Worm (Caenorhabditis elegans) whole organism, late embryonic: ENCODE measurements around the gene tre-3.

Experiments
- F13H6.1 ChIP-seq: sonication (generic microtip); optimal IDR thresholded peaks from 2 replicates; lab custom pipeline; 2016; ENCODE audit warnings: missing genetic modification characterization, missing compliant biosample characterization
- K02D7.2 ChIP-seq: sonication (generic microtip); optimal IDR thresholded peaks from 2 replicates; lab custom pipeline; 2017; ENCODE audit warnings: mild to moderate bottlenecking, missing genetic modification characterization, missing compliant biosample characterization
- T23F11.4 ChIP-seq: fragments of 200-800 bp; sonication (Bioruptor generic); optimal IDR thresholded peaks from 2 replicates; lab custom pipeline; 2018; ENCODE audit warnings: mild to moderate bottlenecking, missing genetic modification characterization, missing compliant biosample characterization
- Y22D7AL.16 ChIP-seq: sonication (generic microtip); optimal IDR thresholded peaks from 2 replicates; lab custom pipeline; 2016; ENCODE audit warnings: missing genetic modification characterization, missing compliant biosample characterization
- ceh-31 ChIP-seq: sonication (generic microtip); optimal IDR thresholded peaks from 2 replicates; lab custom pipeline; 2016; ENCODE audit warnings: missing genetic modification characterization, missing compliant biosample characterization
- ceh-34 ChIP-seq: sonication (generic microtip); optimal IDR thresholded peaks from 2 replicates; lab custom pipeline; 2016; ENCODE audit warnings: mild to moderate bottlenecking, missing genetic modification characterization, missing compliant biosample characterization
- ceh-45 ChIP-seq: fragments of 200-800 bp; sonication (Bioruptor generic); IDR thresholded peaks from 2 replicates; pipeline ENCODE4 v1.3.6; 2022; ENCODE audit warnings: missing genetic modification reagents, missing genetic modification characterization, missing compliant biosample characterization
- ceh-9 ChIP-seq: sonication (generic microtip); optimal IDR thresholded peaks from 2 replicates; lab custom pipeline; 2016; ENCODE audit warnings: mild to moderate bottlenecking, missing genetic modification characterization, inconsistent platforms, missing compliant biosample characterization
- dve-1 ChIP-seq: sonication (generic microtip); optimal IDR thresholded peaks from 2 replicates; lab custom pipeline; 2017; ENCODE audit warnings: antibody characterized with exemption, mild to moderate bottlenecking, missing genetic modification characterization, missing compliant biosample characterization
- elt-2 ChIP-seq: sonication (generic microtip); optimal IDR thresholded peaks from 2 replicates; lab custom pipeline; 2016; ENCODE audit warnings: missing genetic modification reagents, missing genetic modification characterization, missing compliant biosample characterization
- elt-4 ChIP-seq: sonication (generic microtip); optimal IDR thresholded peaks from 2 replicates; lab custom pipeline; 2016; ENCODE audit warnings: missing genetic modification characterization, missing compliant biosample characterization
- ets-4 ChIP-seq: sonication (generic microtip); optimal IDR thresholded peaks from 2 replicates; lab custom pipeline; 2016; ENCODE audit warnings: missing genetic modification characterization, missing compliant biosample characterization
- fkh-10 ChIP-seq: fragments of 150-350 bp; optimal IDR thresholded peaks from 2 replicates; lab custom pipeline; 2014; ENCODE audit warnings: missing biosample characterization, missing genetic modification reagents, missing genetic modification characterization
- hlh-6 ChIP-seq: sonication (generic microtip); optimal IDR thresholded peaks from 2 replicates; lab custom pipeline; 2016; ENCODE audit warnings: missing genotype, missing genetic modification characterization, missing compliant biosample characterization
- hlh-8 ChIP-seq: sonication (generic microtip); optimal IDR thresholded peaks from 2 replicates; lab custom pipeline; 2016; ENCODE audit warnings: missing genotype, missing genetic modification characterization, missing compliant biosample characterization
- lim-6 ChIP-seq: sonication (generic microtip); optimal IDR thresholded peaks from 2 replicates; lab custom pipeline; 2016; ENCODE audit warnings: missing genetic modification characterization, missing compliant biosample characterization
- madf-2 ChIP-seq: sonication (generic microtip); optimal IDR thresholded peaks from 2 replicates; lab custom pipeline; 2017; ENCODE audit warnings: missing genetic modification characterization, missing compliant biosample characterization
- mec-3 ChIP-seq: sonication (generic microtip); optimal IDR thresholded peaks from 2 replicates; lab custom pipeline; 2016; ENCODE audit warnings: borderline replicate concordance, missing genetic modification characterization, missing compliant biosample characterization
- npax-4 ChIP-seq: sonication (generic microtip); optimal IDR thresholded peaks from 2 replicates; lab custom pipeline; 2016; ENCODE audit warnings: missing genetic modification characterization, missing compliant biosample characterization
- pat-9 ChIP-seq: fragments of 200-800 bp; sonication (Bioruptor generic); optimal IDR thresholded peaks from 2 replicates; lab custom pipeline; 2018; ENCODE audit warnings: mild to moderate bottlenecking, missing genetic modification characterization, moderate library complexity, missing compliant biosample characterization
- pax-1 ChIP-seq: fragments of 150-350 bp; optimal IDR thresholded peaks from 2 replicates; lab custom pipeline; 2014; ENCODE audit warnings: missing biosample characterization, missing genetic modification characterization
- pqm-1 ChIP-seq: sonication (generic microtip); optimal IDR thresholded peaks from 2 replicates; lab custom pipeline; 2016; ENCODE audit warnings: missing genetic modification characterization, missing compliant biosample characterization
- pros-1 ChIP-seq: fragments of 150-350 bp; optimal IDR thresholded peaks from 2 replicates; lab custom pipeline; 2014; ENCODE audit warnings: missing biosample characterization, missing genetic modification reagents, missing genetic modification characterization
- rnt-1 ChIP-seq: sonication (generic microtip); optimal IDR thresholded peaks from 2 replicates; lab custom pipeline; 2016; ENCODE audit warnings: missing genetic modification characterization, missing compliant biosample characterization
- sox-4 ChIP-seq: sonication (generic microtip); optimal IDR thresholded peaks from 2 replicates; lab custom pipeline; 2017; ENCODE audit warnings: mild to moderate bottlenecking, missing genetic modification characterization, inconsistent platforms, missing compliant biosample characterization
- syd-9 ChIP-seq: sonication (generic microtip); optimal IDR thresholded peaks from 2 replicates; lab custom pipeline; 2016; ENCODE audit warnings: mild to moderate bottlenecking, missing genetic modification characterization, moderate library complexity, missing compliant biosample characterization
- tbx-2 ChIP-seq: sonication (generic microtip); optimal IDR thresholded peaks from 2 replicates; lab custom pipeline; 2016; ENCODE audit warnings: missing genetic modification characterization, missing compliant biosample characterization
- tbx-7 ChIP-seq: sonication (generic microtip); optimal IDR thresholded peaks from 2 replicates; lab custom pipeline; 2016; ENCODE audit warnings: missing genotype, missing genetic modification characterization, missing compliant biosample characterization
- ttx-3 ChIP-seq: sonication (generic microtip); optimal IDR thresholded peaks from 2 replicates; lab custom pipeline; 2016; ENCODE audit warnings: missing genetic modification reagents, missing genetic modification characterization, missing compliant biosample characterization
- unc-3 ChIP-seq, 2 experiments: fragments of 200-800 bp in 1 of 2; sonication (Bioruptor generic) in 1 of 2; sonication (generic microtip) in 1 of 2; conservative IDR thresholded peaks in 1 of 2; optimal IDR thresholded peaks in 1 of 2; 2 replicates each; pipeline versions ENCODE4 v1.3.6 to Lab custom; 2016 to 2022; ENCODE audit warnings: missing compliant biosample characterization in 2 of 2, missing genetic modification characterization in 2 of 2, missing genetic modification reagents in 1 of 2
- unc-42 ChIP-seq: sonication (generic microtip); optimal IDR thresholded peaks from 2 replicates; lab custom pipeline; 2016; ENCODE audit warnings: missing genotype, missing genetic modification characterization, missing compliant biosample characterization
- zip-5 ChIP-seq: sonication (generic microtip); optimal IDR thresholded peaks from 2 replicates; lab custom pipeline; 2016; ENCODE audit warnings: missing genetic modification characterization, missing compliant biosample characterization
- ztf-16 ChIP-seq: sonication (generic microtip); optimal IDR thresholded peaks from 2 replicates; lab custom pipeline; 2017; ENCODE audit warnings: missing genetic modification characterization, missing compliant biosample characterization

Gene tre-3

DNA sequence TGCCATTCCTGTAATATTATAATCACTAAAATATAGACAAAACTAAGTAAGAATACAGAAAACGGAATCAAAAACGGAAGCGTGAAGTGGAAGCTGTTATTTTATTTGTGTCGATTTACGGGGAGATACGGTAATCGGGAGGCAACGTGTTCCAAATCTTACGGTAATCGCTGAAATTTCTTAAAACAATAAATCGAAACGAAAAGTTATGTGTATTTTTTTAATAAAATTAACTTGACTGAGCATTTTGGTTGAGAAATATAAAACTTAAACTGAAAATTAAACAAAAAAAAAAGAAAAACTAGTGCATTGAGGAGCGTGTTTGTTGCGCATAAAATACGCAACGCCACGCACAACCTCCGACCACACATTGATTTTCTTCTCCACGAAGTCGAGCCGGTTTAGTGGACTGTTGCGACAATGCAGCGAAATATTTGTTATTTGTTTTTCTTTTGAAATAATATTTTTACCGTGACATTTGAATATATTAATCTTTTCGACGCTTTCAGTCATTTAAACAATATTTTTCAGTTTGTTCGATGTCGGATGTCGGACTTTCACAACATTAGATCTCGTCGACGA, 48.8 kb upstream of the tre-3 start, which contains the start of the genes F55A11.1 and syx-5 (continued):
- no peak for TF ChIP-seq sox-4 (tag; lab: Kevin White, UChicago)
- no peak for TF ChIP-seq mec-3 (tag; lab: Kevin White, UChicago)
- TF ChIP-seq T23F11.4: no peak
- no peak for TF ChIP-seq F13H6.1 (tag; lab: Kevin White, UChicago)
- TF ChIP-seq pros-1 (tag; lab: Kevin White, UChicago): no peak
- TF ChIP-seq madf-2 (tag; lab: Kevin White, UChicago): no peak
- no peak for TF ChIP-seq ttx-3
- TF ChIP-seq ceh-9 (tag; lab: Kevin White, UChicago): no peak
- peak; percentile 44 for TF ChIP-seq ceh-34 (tag; lab: Kevin White, UChicago)
- TF ChIP-seq elt-4 (tag; lab: Kevin White, UChicago): no peak
- TF ChIP-seq npax-4 (tag; lab: Kevin White, UChicago): no peak
- TF ChIP-seq ets-4 (tag; lab: Kevin White, UChicago): no peak
- TF ChIP-seq hlh-6 (tag; lab: Kevin White, UChicago): no peak
- TF ChIP-seq elt-2 (tag; lab: Kevin White, UChicago): no peak
- no peak for TF ChIP-seq dve-1 (tag; lab: Kevin White, UChicago)
- TF ChIP-seq pax-1 (tag; lab: Kevin White, UChicago): peak; percentile 35
- no peak for TF ChIP-seq tbx-7
- no peak for TF ChIP-seq ztf-16
- no peak for TF ChIP-seq pat-9 (tag; lab: Kevin White, UChicago)

DNA sequence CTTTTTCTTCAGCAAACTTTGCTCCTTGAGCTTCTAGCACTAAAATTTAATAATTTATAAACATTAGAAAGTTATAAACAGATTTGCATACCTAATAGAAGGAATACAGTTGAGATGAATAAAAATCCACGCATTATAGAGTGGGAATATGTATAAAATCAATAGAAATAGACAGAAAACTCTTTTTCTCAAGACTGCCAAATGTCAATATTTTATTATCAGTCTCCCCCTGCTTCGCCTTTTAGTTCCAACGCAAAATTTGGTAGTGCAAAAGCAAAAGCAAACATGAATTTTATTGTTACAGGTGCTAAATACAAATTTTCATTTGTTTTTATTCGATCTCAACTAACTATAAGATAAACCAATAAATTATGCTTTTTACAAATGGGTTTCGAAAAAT, 47.2 kb upstream of the tre-3 start, which contains the start of gene T04F3.4:
TSS of gene T04F3.4 (minus strand) at position 187 of the 400 bp plus-strand sequence.
- TF ChIP-seq ceh-45 (GFP tag; lab: Robert Waterston, UW): no peak
- no peak for TF ChIP-seq lim-6 (tag; lab: Kevin White, UChicago)
- no peak for TF ChIP-seq rnt-1 (tag; lab: Kevin White, UChicago)
- no peak for TF ChIP-seq zip-5 (tag; lab: Kevin White, UChicago)
- TF ChIP-seq mec-3 (tag; lab: Kevin White, UChicago): no peak
- no peak for TF ChIP-seq hlh-8 (tag; lab: Kevin White, UChicago)
- TF ChIP-seq sox-4 (tag; lab: Kevin White, UChicago): no peak
- no peak for TF ChIP-seq unc-3 (GFP tag; conservative IDR thresholded peaks at IDR 0.05; lab: Robert Waterston, UW)
- no peak for TF ChIP-seq unc-3 (tag; optimal IDR thresholded peaks at IDR 0.05; lab: Kevin White, UChicago)
- TF ChIP-seq tbx-2 (tag; lab: Kevin White, UChicago): no peak

DNA sequence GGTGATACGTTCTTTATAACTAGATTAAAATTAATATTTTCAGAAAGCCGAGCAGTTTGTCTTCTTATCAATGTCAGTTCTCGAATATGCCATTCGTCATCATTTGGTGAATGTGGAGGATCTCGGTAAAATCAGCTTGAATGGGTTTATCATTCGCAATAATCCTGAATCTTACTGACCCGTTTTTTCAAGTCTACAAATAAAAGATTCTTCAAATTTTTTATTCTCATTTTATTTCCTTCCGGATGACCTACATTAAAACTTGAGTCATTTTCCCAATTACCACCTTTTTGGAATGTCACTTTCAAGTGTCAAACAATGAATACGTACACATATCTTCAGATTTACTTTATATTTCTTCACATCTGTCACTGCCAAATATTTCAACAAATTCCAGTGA, 44.7 kb upstream of the tre-3 start, which contains the start of gene T04F3.5:
TSS of gene T04F3.5 (plus strand) at position 301 of the 400 bp plus-strand sequence.
- TF ChIP-seq T23F11.4 (no peak), dve-1 (tag; lab: Kevin White, UChicago) (no peak), K02D7.2 (tag; lab: Kevin White, UChicago) (no peak), Y22D7AL.16 (tag; lab: Kevin White, UChicago) (no peak), fkh-10 (GFP tag; lab: Kevin White, UChicago) (no peak), pros-1 (tag; lab: Kevin White, UChicago) (no peak), unc-42 (tag; lab: Kevin White, UChicago) (no peak), lim-6 (tag; lab: Kevin White, UChicago) (no peak), ceh-31 (tag; lab: Kevin White, UChicago) (no peak), ceh-45 (GFP tag; lab: Robert Waterston, UW) (no peak), syd-9 (no peak), pqm-1 (tag; lab: Kevin White, UChicago) (no peak)

DNA sequence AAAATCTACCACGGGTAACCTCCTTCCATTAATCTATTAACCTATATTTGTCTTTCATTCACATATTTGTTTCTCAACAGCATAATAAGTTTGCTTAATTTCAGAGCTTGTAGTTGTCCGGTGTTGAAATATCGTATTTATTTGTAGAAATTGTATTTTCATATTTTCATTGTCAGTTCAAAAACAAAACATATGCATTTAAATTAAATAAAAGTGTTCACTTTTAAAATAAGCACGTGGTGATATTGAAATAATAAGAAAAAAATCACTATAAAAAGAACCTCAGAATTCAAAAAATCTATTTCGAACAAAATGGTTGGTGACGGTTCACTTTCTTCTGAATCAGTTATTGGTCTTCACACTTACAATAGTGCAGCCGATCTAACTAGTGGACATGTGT, 42.9 kb upstream of the tre-3 start, which contains the start of gene T04F3.3:
TSS of gene T04F3.3 (plus strand) at position 301 of the 400 bp plus-strand sequence.
- TF ChIP-seq lim-6 (tag; lab: Kevin White, UChicago): no peak
- TF ChIP-seq F13H6.1 (tag; lab: Kevin White, UChicago): no peak
- TF ChIP-seq pax-1 (tag; lab: Kevin White, UChicago): no peak
- TF ChIP-seq madf-2 (tag; lab: Kevin White, UChicago): no peak
